Worm (Caenorhabditis elegans) whole organism, mixed stage, embryonic: ENCODE data around the gene mup-2.

Experiments
- M03D4.4 ChIP-seq: sonication (generic microtip); optimal IDR thresholded peaks from 2 replicates; lab custom pipeline; 2017; ENCODE audit warnings: mild to moderate bottlenecking, missing genetic modification characterization, missing compliant biosample characterization
- bed-3 ChIP-seq: fragments of 200-800 bp; sonication (Bioruptor generic); optimal IDR thresholded peaks from 3 replicates; lab custom pipeline; 2018; ENCODE audit warnings: mild to moderate bottlenecking, missing genetic modification characterization, moderate library complexity, missing compliant biosample characterization
- blmp-1 ChIP-seq: fragments of 150-350 bp; optimal IDR thresholded peaks from 2 replicates; lab custom pipeline; 2014; ENCODE audit warnings: missing biosample characterization, missing genetic modification characterization
- ceh-39 ChIP-seq: fragments of 150-350 bp; optimal IDR thresholded peaks from 2 replicates; lab custom pipeline; 2014; ENCODE audit warnings: missing biosample characterization, missing genetic modification characterization
- ceh-83 ChIP-seq: fragments of 200-800 bp; sonication (Bioruptor generic); optimal IDR thresholded peaks from 2 replicates; lab custom pipeline; 2018; ENCODE audit warnings: mild to moderate bottlenecking, missing genetic modification characterization, missing compliant biosample characterization
- ces-1 ChIP-seq: fragments of 150-350 bp; optimal IDR thresholded peaks from 2 replicates; lab custom pipeline; 2014; ENCODE audit warnings: missing biosample characterization, missing genetic modification reagents, missing genetic modification characterization
- cnd-1 ChIP-seq: fragments of 200-800 bp; sonication (Bioruptor generic); optimal IDR thresholded peaks from 2 replicates; lab custom pipeline; 2018; ENCODE audit warnings: mild to moderate bottlenecking, missing genetic modification characterization, missing compliant biosample characterization
- elt-1 ChIP-seq: sonication (generic microtip); optimal IDR thresholded peaks from 2 replicates; lab custom pipeline; 2017; ENCODE audit warnings: missing genetic modification characterization, mild to moderate bottlenecking, missing compliant biosample characterization, antibody characterized with exemption, moderate library complexity, borderline replicate concordance; ENCODE audit not compliant: insufficient read depth
- elt-3 ChIP-seq: fragments of 150-350 bp; optimal IDR thresholded peaks from 2 replicates; lab custom pipeline; 2014; ENCODE audit warnings: missing biosample characterization, missing genetic modification characterization
- flh-1 ChIP-seq: fragments of 200-800 bp; sonication (Bioruptor generic); optimal IDR thresholded peaks from 2 replicates; lab custom pipeline; 2018; ENCODE audit warnings: mild to moderate bottlenecking, missing genetic modification characterization, moderate library complexity, missing compliant biosample characterization
- ham-2 ChIP-seq: fragments of 200-800 bp; sonication (Bioruptor generic); optimal IDR thresholded peaks from 2 replicates; lab custom pipeline; 2018; ENCODE audit warnings: mild to moderate bottlenecking, missing genetic modification characterization, missing compliant biosample characterization
- hlh-1 ChIP-seq: fragments of 150-350 bp; optimal IDR thresholded peaks from 2 replicates; lab custom pipeline; 2014; ENCODE audit warnings: missing biosample characterization, missing genetic modification reagents, missing genetic modification characterization
- lin-13 ChIP-seq: fragments of 150-350 bp; optimal IDR thresholded peaks from 2 replicates; lab custom pipeline; 2014; ENCODE audit warnings: missing biosample characterization, missing genetic modification characterization
- lsy-2 ChIP-seq: fragments of 150-350 bp; optimal IDR thresholded peaks from 2 replicates; lab custom pipeline; 2014; ENCODE audit warnings: missing biosample characterization, missing genetic modification characterization
- mab-5 ChIP-seq: fragments of 150-350 bp; optimal IDR thresholded peaks from 2 replicates; lab custom pipeline; 2014; ENCODE audit warnings: missing biosample characterization, missing genetic modification characterization
- mep-1 ChIP-seq: fragments of 150-350 bp; optimal IDR thresholded peaks from 2 replicates; lab custom pipeline; 2017; ENCODE audit warnings: missing biosample characterization, missing genetic modification reagents, missing genetic modification characterization, inconsistent platforms
- nhr-12 ChIP-seq: fragments of 150-350 bp; optimal IDR thresholded peaks from 2 replicates; lab custom pipeline; 2014; ENCODE audit warnings: missing biosample characterization, missing genetic modification characterization
- nhr-2 ChIP-seq: fragments of 150-350 bp; optimal IDR thresholded peaks from 2 replicates; lab custom pipeline; 2014; ENCODE audit warnings: missing biosample characterization, missing genetic modification characterization
- nhr-237 ChIP-seq: fragments of 150-350 bp; optimal IDR thresholded peaks from 2 replicates; lab custom pipeline; 2014; ENCODE audit warnings: missing biosample characterization, missing genetic modification characterization
- nhr-28 ChIP-seq: fragments of 150-350 bp; optimal IDR thresholded peaks from 2 replicates; lab custom pipeline; 2014; ENCODE audit warnings: missing biosample characterization, missing genetic modification characterization
- nhr-76 ChIP-seq: sonication (generic microtip); optimal IDR thresholded peaks from 2 replicates; lab custom pipeline; 2017; ENCODE audit warnings: missing biosample characterization, missing genetic modification characterization
- pha-4 ChIP-seq: fragments of 150-350 bp; optimal IDR thresholded peaks from 2 replicates; lab custom pipeline; 2018; ENCODE audit warnings: missing biosample characterization, missing genetic modification reagents, missing genetic modification characterization
- sem-2 ChIP-seq: fragments of 200-800 bp; sonication (Bioruptor generic); optimal IDR thresholded peaks from 2 replicates; lab custom pipeline; 2018; ENCODE audit warnings: mild to moderate bottlenecking, missing genetic modification characterization, missing compliant biosample characterization
- snpc-4 ChIP-seq: fragments of 150-350 bp; optimal IDR thresholded peaks from 2 replicates; lab custom pipeline; 2014; ENCODE audit warnings: missing biosample characterization, missing genetic modification characterization
- sptf-1 ChIP-seq: sonication (generic microtip); optimal IDR thresholded peaks from 2 replicates; lab custom pipeline; 2017; ENCODE audit warnings: mild to moderate bottlenecking, missing genetic modification characterization, moderate library complexity, missing compliant biosample characterization
- tbx-8 ChIP-seq: fragments of 200-800 bp; sonication (Bioruptor generic); optimal IDR thresholded peaks from 2 replicates; lab custom pipeline; 2018; ENCODE audit warnings: mild to moderate bottlenecking, missing genetic modification characterization, moderate library complexity, missing compliant biosample characterization
- unc-120 ChIP-seq: sonication (generic microtip); optimal IDR thresholded peaks from 2 replicates; lab custom pipeline; 2017; ENCODE audit warnings: missing genetic modification characterization, missing compliant biosample characterization; ENCODE audit not compliant: poor library complexity, severe bottlenecking
- unc-39 ChIP-seq: fragments of 150-350 bp; optimal IDR thresholded peaks from 2 replicates; lab custom pipeline; 2014; ENCODE audit warnings: missing biosample characterization, missing genetic modification characterization
- unc-62 ChIP-seq: fragments of 150-350 bp; optimal IDR thresholded peaks from 2 replicates; lab custom pipeline; 2014; ENCODE audit warnings: missing biosample characterization, missing genetic modification reagents, missing genetic modification characterization
- zip-8 ChIP-seq: fragments of 150-350 bp; optimal IDR thresholded peaks from 2 replicates; lab custom pipeline; 2014; ENCODE audit warnings: missing biosample characterization, missing genetic modification characterization
- ztf-11 ChIP-seq: fragments of 150-350 bp; optimal IDR thresholded peaks from 2 replicates; lab custom pipeline; 2014; ENCODE audit warnings: missing biosample characterization, missing genetic modification characterization

Gene mup-2

DNA sequence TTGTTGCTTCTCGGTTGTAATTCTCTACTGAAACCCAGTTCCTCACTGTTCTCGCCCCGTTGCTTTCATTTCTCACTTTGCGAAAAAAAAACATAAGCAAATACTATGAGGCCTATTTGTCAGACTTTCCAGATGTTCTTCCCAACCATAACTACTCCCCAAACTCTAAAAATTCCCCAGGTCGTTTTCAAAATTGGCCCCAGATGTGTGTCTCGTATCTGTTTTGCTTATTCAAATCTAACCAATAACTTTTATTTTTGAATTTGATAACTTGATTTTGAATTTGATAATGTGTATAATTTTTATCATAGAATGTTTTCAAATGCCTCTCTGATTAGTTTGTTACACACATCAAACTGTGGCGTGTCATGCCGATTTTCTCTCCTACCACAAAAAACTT, 2.2 kb downstream of the mup-2 start:
- TF ChIP-seq mep-1 (tag; lab: Kevin White, UChicago): no peak
- TF ChIP-seq blmp-1 (tag; lab: Kevin White, UChicago): no peak
- no peak for TF ChIP-seq nhr-76
- no peak for TF ChIP-seq unc-62 (GFP tag; lab: Kevin White, UChicago)
- TF ChIP-seq lsy-2 (tag; lab: Kevin White, UChicago): no peak
- TF ChIP-seq ham-2: no peak
- TF ChIP-seq M03D4.4 (tag; lab: Kevin White, UChicago): no peak
- TF ChIP-seq nhr-12 (tag; lab: Kevin White, UChicago): no peak
- TF ChIP-seq tbx-8 (GFP tag; lab: Kevin White, UChicago): no peak
- TF ChIP-seq lin-13 (tag; lab: Kevin White, UChicago): no peak
- TF ChIP-seq ztf-11 (tag; lab: Kevin White, UChicago): no peak
- no peak for TF ChIP-seq elt-1 (tag; lab: Kevin White, UChicago)
- TF ChIP-seq zip-8: no peak
- no peak for TF ChIP-seq unc-39
- no peak for TF ChIP-seq nhr-28 (tag; lab: Kevin White, UChicago)
- no peak for TF ChIP-seq snpc-4 (tag; lab: Kevin White, UChicago)
- TF ChIP-seq ces-1 (GFP tag; lab: Kevin White, UChicago): no peak
- TF ChIP-seq unc-120 (tag; lab: Kevin White, UChicago): no peak
- no peak for TF ChIP-seq ceh-83 (GFP tag; lab: Kevin White, UChicago)

DNA sequence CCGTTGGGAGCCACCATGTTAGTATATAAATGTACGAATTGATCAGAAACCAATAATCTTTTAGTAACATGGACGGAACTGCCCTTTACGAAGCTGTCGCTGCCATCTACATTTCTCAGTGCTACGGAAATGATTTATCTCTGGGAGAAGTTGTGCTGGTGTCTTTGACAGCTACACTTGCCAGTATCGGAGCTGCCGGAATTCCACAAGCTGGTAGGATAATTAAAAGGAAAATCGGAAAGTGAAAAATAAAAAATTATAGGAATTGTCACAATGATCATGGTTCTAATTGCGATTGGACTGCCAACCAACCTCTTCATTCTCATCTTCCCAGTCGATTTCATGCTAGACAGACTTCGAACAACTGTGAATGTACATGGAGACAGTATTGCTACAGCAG, 4.1 kb downstream of the mup-2 start:
- TF ChIP-seq pha-4 (tag; lab: Kevin White, UChicago) (no peak), unc-62 (GFP tag; lab: Kevin White, UChicago) (no peak), nhr-237 (tag; lab: Kevin White, UChicago) (no peak), unc-120 (tag; lab: Kevin White, UChicago) (no peak), flh-1 (no peak), cnd-1 (no peak), ceh-83 (GFP tag; lab: Kevin White, UChicago) (no peak), elt-1 (tag; lab: Kevin White, UChicago) (no peak), lin-13 (tag; lab: Kevin White, UChicago) (no peak), bed-3 (GFP tag; lab: Kevin White, UChicago) (no peak), hlh-1 (tag; lab: Kevin White, UChicago) (no peak)

DNA sequence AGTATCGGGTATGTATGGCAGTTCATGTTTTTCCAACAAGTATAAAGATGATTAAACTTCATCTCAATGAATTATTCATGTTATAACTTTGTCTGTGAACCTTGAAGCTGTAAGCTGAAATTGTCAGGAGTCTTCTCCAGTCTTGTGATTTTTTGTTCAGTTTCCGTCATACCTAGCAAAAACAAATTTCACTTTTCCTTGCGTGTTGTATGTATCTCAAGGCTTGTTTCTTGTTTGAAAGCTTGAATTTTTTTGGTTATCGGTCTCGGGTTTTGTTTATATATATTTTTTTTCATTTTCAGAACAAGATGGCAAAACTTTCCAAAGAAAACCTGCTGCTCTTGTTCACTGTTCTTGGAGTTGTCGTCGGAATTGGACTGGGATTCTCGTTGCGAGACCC, 6.9 kb downstream of the mup-2 start, which contains the start of gene glt-4:
TSS of gene glt-4 (plus strand) at position 301 of the 400 bp plus-strand sequence.
- TF ChIP-seq sem-2 (no peak), blmp-1 (tag; lab: Kevin White, UChicago) (no peak), ham-2 (no peak), ztf-11 (tag; lab: Kevin White, UChicago) (no peak), hlh-1 (tag; lab: Kevin White, UChicago) (no peak), sptf-1 (tag; lab: Kevin White, UChicago) (no peak), tbx-8 (GFP tag; lab: Kevin White, UChicago) (no peak), lin-13 (tag; lab: Kevin White, UChicago) (no peak), ceh-83 (GFP tag; lab: Kevin White, UChicago) (no peak), pha-4 (tag; lab: Kevin White, UChicago) (no peak), nhr-2 (no peak), mab-5 (tag; lab: Kevin White, UChicago) (no peak), ceh-39 (no peak)
- TF ChIP-seq, all 35 proteins: peak for 0

DNA sequence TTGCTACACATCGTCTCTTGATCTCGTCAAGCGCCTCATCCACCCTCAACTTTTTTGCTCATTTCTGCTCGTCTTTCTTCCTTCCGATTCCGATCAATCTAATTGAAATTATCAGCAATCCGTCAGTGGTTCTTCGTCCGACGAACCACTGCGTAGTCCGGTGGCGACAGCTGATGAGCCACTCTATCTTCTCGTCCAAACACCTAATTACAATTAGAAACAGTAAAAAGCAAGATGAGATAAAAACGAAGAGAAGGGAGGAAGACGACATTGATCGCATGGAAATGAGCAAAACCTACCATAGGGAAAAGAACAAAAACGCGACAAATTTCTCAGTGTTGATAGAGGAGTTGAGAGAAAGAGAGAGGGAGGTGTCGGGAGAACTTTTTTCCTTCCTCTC, 10.6 kb downstream of the mup-2 start:
- no peak for TF ChIP-seq lsy-2 (tag; lab: Kevin White, UChicago)
- peak; percentile 44 for TF ChIP-seq unc-120 (tag; lab: Kevin White, UChicago)
- TF ChIP-seq unc-62 (GFP tag; lab: Kevin White, UChicago): peak; percentile 61
- no peak for TF ChIP-seq tbx-8 (GFP tag; lab: Kevin White, UChicago)
- peak; percentile 79 for TF ChIP-seq hlh-1 (tag; lab: Kevin White, UChicago)
- TF ChIP-seq, all 35 proteins: peak for 3

DNA sequence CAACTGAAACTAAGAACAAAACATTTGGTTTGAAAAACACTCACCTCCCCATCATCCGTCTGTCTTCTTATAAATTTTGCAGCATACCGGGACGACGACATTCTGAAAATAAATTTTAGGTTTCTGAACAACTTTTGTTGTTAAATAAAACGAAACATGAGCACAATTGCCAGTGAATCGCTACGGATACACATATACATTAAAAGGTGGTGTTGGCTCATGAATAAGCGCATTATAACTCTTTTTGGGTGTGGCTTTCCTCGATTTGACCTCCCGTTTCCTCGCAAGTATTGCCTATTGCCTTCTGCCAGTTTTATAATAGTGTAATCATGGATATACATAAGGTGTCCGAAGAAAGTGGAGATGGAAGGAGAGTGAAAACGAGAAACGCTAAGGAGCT, 18.5 kb downstream of the mup-2 start, which contains the start of gene igcm-2:
TSS of gene igcm-2 (minus strand) at position 101 of the 400 bp plus-strand sequence.
- no peak for TF ChIP-seq M03D4.4 (tag; lab: Kevin White, UChicago)
- TF ChIP-seq elt-3: no peak
- TF ChIP-seq snpc-4 (tag; lab: Kevin White, UChicago): no peak
- no peak for TF ChIP-seq mep-1 (tag; lab: Kevin White, UChicago)
- no peak for TF ChIP-seq zip-8
- no peak for TF ChIP-seq ces-1 (GFP tag; lab: Kevin White, UChicago)
- no peak for TF ChIP-seq unc-120 (tag; lab: Kevin White, UChicago)
- TF ChIP-seq nhr-2: no peak
- no peak for TF ChIP-seq sptf-1 (tag; lab: Kevin White, UChicago)
- TF ChIP-seq ceh-83 (GFP tag; lab: Kevin White, UChicago): no peak
- TF ChIP-seq cnd-1: no peak
- TF ChIP-seq ceh-39: no peak
- no peak for TF ChIP-seq hlh-1 (tag; lab: Kevin White, UChicago)
- TF ChIP-seq tbx-8 (GFP tag; lab: Kevin White, UChicago): no peak
- TF ChIP-seq blmp-1 (tag; lab: Kevin White, UChicago): no peak
- no peak for TF ChIP-seq mab-5 (tag; lab: Kevin White, UChicago)
- no peak for TF ChIP-seq ham-2
- TF ChIP-seq nhr-76: no peak
- TF ChIP-seq bed-3 (GFP tag; lab: Kevin White, UChicago): no peak
